Fruit fly (Drosophila melanogaster) whole organism, embryonic: Measurements from ENCODE around the gene CG14676.

Source experiments
- Abd-B ChIP-seq: fragments of 200-800 bp; sonication (Bioruptor generic); optimal IDR thresholded peaks from 2 replicates; lab custom pipeline; 2018; ENCODE audit warnings: missing biosample characterization, mild to moderate bottlenecking, missing genetic modification characterization, moderate library complexity
- Antp ChIP-seq: fragments of 200-800 bp; sonication (Bioruptor generic); optimal IDR thresholded peaks from 3 replicates; lab custom pipeline; 2016; ENCODE audit warnings: missing biosample characterization, missing genetic modification characterization
- Asciz ChIP-seq: fragments of 200-800 bp; sonication (Bioruptor generic); optimal IDR thresholded peaks from 2 replicates; lab custom pipeline; 2017; ENCODE audit warnings: missing biosample characterization, mild to moderate bottlenecking, missing genetic modification characterization, missing genetic modification reagents
- Atf-2 ChIP-seq: fragments of 200-800 bp; sonication (Bioruptor generic); optimal IDR thresholded peaks from 2 replicates; lab custom pipeline; 2016; ENCODE audit warnings: missing biosample characterization, missing genetic modification characterization
- Atf6 ChIP-seq: fragments of 200-800 bp; sonication (Bioruptor generic); IDR thresholded peaks from 2 replicates; pipeline ENCODE4 v1.3.6; 2022; ENCODE audit warnings: missing biosample characterization, missing genetic modification characterization
- Bdp1 ChIP-seq: fragments of 200-800 bp; sonication (Bioruptor generic); optimal IDR thresholded peaks from 3 replicates; lab custom pipeline; 2016; ENCODE audit warnings: missing biosample characterization, missing genetic modification characterization
- CG10366 ChIP-seq: fragments of 200-800 bp; sonication (Bioruptor generic); IDR thresholded peaks from 2 replicates; pipeline ENCODE4 v1.3.6; 2022; ENCODE audit warnings: missing biosample characterization, missing genetic modification characterization
- CG10431 ChIP-seq: fragments of 200-800 bp; sonication (Bioruptor generic); optimal IDR thresholded peaks from 3 replicates; lab custom pipeline; 2018; ENCODE audit warnings: missing biosample characterization, mild to moderate bottlenecking, missing genetic modification characterization
- CG11695 ChIP-seq: fragments of 200-800 bp; sonication (Bioruptor generic); IDR thresholded peaks from 3 replicates; pipeline ENCODE4 v1.3.6; 2022; ENCODE audit warnings: missing biosample characterization, missing genetic modification characterization
- CG13123 ChIP-seq: fragments of 200-800 bp; sonication (Bioruptor generic); optimal IDR thresholded peaks from 2 replicates; lab custom pipeline; 2016; ENCODE audit warnings: missing biosample characterization, missing genetic modification characterization
- CG14441 ChIP-seq: fragments of 200-800 bp; sonication (Bioruptor generic); IDR thresholded peaks from 2 replicates; pipeline ENCODE4 v1.3.6; 2022; ENCODE audit warnings: missing biosample characterization, missing genetic modification characterization
- CG1603 ChIP-seq: fragments of 200-800 bp; sonication (Bioruptor generic); optimal IDR thresholded peaks from 2 replicates; lab custom pipeline; 2019; ENCODE audit warnings: missing biosample characterization, mild to moderate bottlenecking, missing genetic modification characterization, moderate library complexity
- CG17361 ChIP-seq: fragments of 200-800 bp; sonication (Bioruptor generic); IDR thresholded peaks from 3 replicates; pipeline ENCODE4 v1.3.6; 2022; ENCODE audit warnings: missing biosample characterization, missing genetic modification characterization
- CG17802 ChIP-seq: fragments of 200-800 bp; sonication (Bioruptor generic); optimal IDR thresholded peaks from 2 replicates; lab custom pipeline; 2018; ENCODE audit warnings: missing biosample characterization, mild to moderate bottlenecking, missing genetic modification characterization, moderate library complexity
- CG18764 ChIP-seq: fragments of 200-800 bp; sonication (Bioruptor generic); optimal IDR thresholded peaks from 3 replicates; lab custom pipeline; 2016; ENCODE audit warnings: missing biosample characterization, missing genetic modification characterization
- CG2875 ChIP-seq: fragments of 200-800 bp; sonication (Bioruptor generic); optimal IDR thresholded peaks from 2 replicates; lab custom pipeline; 2017; ENCODE audit warnings: missing biosample characterization, mild to moderate bottlenecking, missing genetic modification characterization, missing genetic modification reagents
- CG30431 ChIP-seq: fragments of 200-800 bp; sonication (Bioruptor generic); optimal IDR thresholded peaks from 2 replicates; lab custom pipeline; 2017; ENCODE audit warnings: missing biosample characterization, missing genetic modification characterization
- CG3281 ChIP-seq: fragments of 200-800 bp; sonication (Bioruptor generic); optimal IDR thresholded peaks from 3 replicates; lab custom pipeline; 2017; ENCODE audit warnings: missing biosample characterization, mild to moderate bottlenecking, missing genetic modification characterization
- CG4820 ChIP-seq: fragments of 200-800 bp; sonication (Bioruptor generic); optimal IDR thresholded peaks from 3 replicates; lab custom pipeline; 2016; ENCODE audit warnings: missing biosample characterization, missing genetic modification characterization
- CG8281 ChIP-seq: fragments of 200-800 bp; sonication (Bioruptor generic); optimal IDR thresholded peaks from 2 replicates; lab custom pipeline; 2018; ENCODE audit warnings: missing biosample characterization, mild to moderate bottlenecking, missing genetic modification characterization, moderate library complexity
- CG8290 ChIP-seq, 3 experiments: fragments of 200-800 bp; sonication (Bioruptor generic); optimal IDR thresholded peaks; 2 replicates each; lab custom pipeline; 2016 to 2019; ENCODE audit warnings: missing biosample characterization in 3 of 3, missing genetic modification characterization in 3 of 3, mild to moderate bottlenecking in 2 of 3, moderate library complexity in 1 of 3
- D19A ChIP-seq: fragments of 200-800 bp; optimal IDR thresholded peaks from 3 replicates; lab custom pipeline; 2019; ENCODE audit warnings: missing biosample characterization, mild to moderate bottlenecking, missing genetic modification characterization, moderate library complexity
- Dfd ChIP-seq, 2 experiments: fragments of >200 bp; optimal IDR thresholded peaks; 2 replicates each; lab custom pipeline; 2017; ENCODE audit warnings: missing biosample characterization in 2 of 2, missing genetic modification characterization in 2 of 2
- Hand ChIP-seq: fragments of 200-800 bp; sonication (Bioruptor generic); optimal IDR thresholded peaks from 2 replicates; lab custom pipeline; 2017; ENCODE audit warnings: mild to moderate bottlenecking, missing biosample characterization, missing genetic modification reagents, missing genetic modification characterization
- Myb ChIP-seq: fragments of 200-800 bp; sonication (Bioruptor generic); optimal IDR thresholded peaks from 2 replicates; lab custom pipeline; 2016; ENCODE audit warnings: missing biosample characterization, missing genetic modification characterization
- Nf-YB ChIP-seq: fragments of 200-800 bp; sonication (Bioruptor generic); optimal IDR thresholded peaks from 3 replicates; lab custom pipeline; 2019; ENCODE audit warnings: missing biosample characterization, mild to moderate bottlenecking, missing genetic modification characterization, moderate library complexity
- Trl ChIP-seq, 3 experiments: fragments of >200 bp in 2 of 3; fragments of 200-800 bp in 1 of 3; sonication (Bioruptor generic) in 1 of 3; optimal IDR thresholded peaks; 2 replicates in 1 of 3; 3 replicates in 2 of 3; lab custom pipeline; 2016 to 2017; ENCODE audit warnings: missing biosample characterization in 1 of 3, missing genetic modification characterization in 1 of 3
- Vsx1 ChIP-seq: fragments of 200-800 bp; sonication (Bioruptor generic); optimal IDR thresholded peaks from 2 replicates; lab custom pipeline; 2017; ENCODE audit warnings: missing biosample characterization, mild to moderate bottlenecking, missing genetic modification characterization, missing genetic modification reagents
- Xrp1 ChIP-seq: fragments of 200-800 bp; sonication (Bioruptor generic); IDR thresholded peaks from 2 replicates; pipeline ENCODE4 v1.3.6; 2022; ENCODE audit warnings: missing biosample characterization, missing genetic modification characterization
- amos ChIP-seq: fragments of 200-800 bp; sonication (Bioruptor generic); IDR thresholded peaks from 2 replicates; pipeline ENCODE4 v1.3.6; 2022; ENCODE audit warnings: missing biosample characterization, missing genetic modification characterization; ENCODE audit not compliant: partially characterized antibody
- ara ChIP-seq: fragments of 200-800 bp; sonication (Bioruptor generic); IDR thresholded peaks from 2 replicates; pipeline ENCODE4 v1.3.6; 2022; ENCODE audit warnings: missing biosample characterization, missing genetic modification characterization
- chinmo ChIP-seq: fragments of 200-800 bp; sonication (Bioruptor generic); IDR thresholded peaks from 4 replicates; pipeline ENCODE4 v1.3.6; 2022; ENCODE audit warnings: missing biosample characterization, missing genetic modification characterization; ENCODE audit not compliant: partially characterized antibody
- ci ChIP-seq: fragments of 200-800 bp; sonication (Bioruptor generic); IDR thresholded peaks from 3 replicates; pipeline ENCODE4 v1.3.6; 2022; ENCODE audit warnings: missing biosample characterization, missing genetic modification characterization
- croc ChIP-seq: fragments of 200-800 bp; sonication (Bioruptor generic); conservative IDR thresholded peaks from 3 replicates; pipeline ENCODE4 v1.3.6; 2022; ENCODE audit warnings: missing biosample characterization, missing genetic modification characterization
- emc ChIP-seq: fragments of 200-800 bp; sonication (Bioruptor generic); optimal IDR thresholded peaks from 2 replicates; lab custom pipeline; 2016; ENCODE audit warnings: missing biosample characterization, missing genetic modification characterization
- eve ChIP-seq, 2 experiments: fragments of >200 bp; optimal IDR thresholded peaks; 2 replicates each; lab custom pipeline; 2017; ENCODE audit warnings: missing biosample characterization in 2 of 2, missing genetic modification characterization in 2 of 2
- grau ChIP-seq: fragments of 200-800 bp; optimal IDR thresholded peaks from 3 replicates; lab custom pipeline; 2019; ENCODE audit warnings: missing biosample characterization, mild to moderate bottlenecking, missing genetic modification characterization, moderate library complexity
- grn ChIP-seq: fragments of 200-800 bp; sonication (Bioruptor generic); optimal IDR thresholded peaks from 3 replicates; lab custom pipeline; 2017; ENCODE audit warnings: missing biosample characterization, missing genetic modification characterization
- gsb ChIP-seq: fragments of 200-800 bp; sonication (Bioruptor generic); IDR thresholded peaks from 2 replicates; pipeline ENCODE4 v1.3.6; 2022; ENCODE audit warnings: missing biosample characterization, missing genetic modification characterization
- kah ChIP-seq: fragments of 200-800 bp; sonication (Bioruptor generic); optimal IDR thresholded peaks from 2 replicates; lab custom pipeline; 2018; ENCODE audit warnings: missing biosample characterization, mild to moderate bottlenecking, missing genetic modification characterization
- repo ChIP-seq: fragments of 200-800 bp; sonication (Bioruptor generic); optimal IDR thresholded peaks from 2 replicates; lab custom pipeline; 2016; ENCODE audit warnings: missing biosample characterization, missing genetic modification characterization
- ro ChIP-seq: fragments of 200-800 bp; sonication (Bioruptor generic); IDR thresholded peaks from 2 replicates; pipeline ENCODE4 v1.3.6; 2022; ENCODE audit warnings: missing biosample characterization, missing genetic modification characterization
- schlank ChIP-seq: fragments of 200-800 bp; sonication (Bioruptor generic); optimal IDR thresholded peaks from 2 replicates; lab custom pipeline; 2018; ENCODE audit warnings: missing biosample characterization, mild to moderate bottlenecking, missing genetic modification characterization
- sd ChIP-seq: fragments of 200-800 bp; sonication (Bioruptor generic); optimal IDR thresholded peaks from 3 replicates; lab custom pipeline; 2018; ENCODE audit warnings: missing biosample characterization, mild to moderate bottlenecking, missing genetic modification characterization, moderate library complexity
- seq ChIP-seq: fragments of 200-800 bp; sonication (Bioruptor generic); IDR thresholded peaks from 2 replicates; pipeline ENCODE4 v1.3.6; 2022; ENCODE audit warnings: missing biosample characterization, missing genetic modification characterization
- sima ChIP-seq: fragments of 200-800 bp; sonication (Bioruptor generic); optimal IDR thresholded peaks from 2 replicates; lab custom pipeline; 2016; ENCODE audit warnings: missing biosample characterization, missing genetic modification characterization
- slbo ChIP-seq: fragments of 200-800 bp; sonication (Bioruptor generic); IDR thresholded peaks from 2 replicates; pipeline ENCODE4 v1.3.6; 2022; ENCODE audit warnings: missing biosample characterization, missing genetic modification characterization
- sna ChIP-seq: fragments of 200-800 bp; sonication (Bioruptor generic); IDR thresholded peaks from 2 replicates; pipeline ENCODE4 v1.3.6; 2022; ENCODE audit warnings: missing biosample characterization, missing genetic modification characterization; ENCODE audit not compliant: partially characterized antibody
- tgo ChIP-seq: fragments of 200-800 bp; sonication (Bioruptor generic); IDR thresholded peaks from 3 replicates; pipeline ENCODE4 v1.3.6; 2022; ENCODE audit warnings: missing biosample characterization, missing genetic modification characterization
- tup ChIP-seq: fragments of 200-800 bp; sonication (Bioruptor generic); optimal IDR thresholded peaks from 2 replicates; lab custom pipeline; 2016; ENCODE audit warnings: missing biosample characterization, mild to moderate bottlenecking, missing genetic modification characterization, moderate library complexity
- z ChIP-seq: fragments of 200-800 bp; sonication (Bioruptor generic); IDR thresholded peaks from 3 replicates; pipeline ENCODE4 v1.3.6; 2022; ENCODE audit warnings: missing biosample characterization, missing genetic modification characterization

Gene CG14676

DNA sequence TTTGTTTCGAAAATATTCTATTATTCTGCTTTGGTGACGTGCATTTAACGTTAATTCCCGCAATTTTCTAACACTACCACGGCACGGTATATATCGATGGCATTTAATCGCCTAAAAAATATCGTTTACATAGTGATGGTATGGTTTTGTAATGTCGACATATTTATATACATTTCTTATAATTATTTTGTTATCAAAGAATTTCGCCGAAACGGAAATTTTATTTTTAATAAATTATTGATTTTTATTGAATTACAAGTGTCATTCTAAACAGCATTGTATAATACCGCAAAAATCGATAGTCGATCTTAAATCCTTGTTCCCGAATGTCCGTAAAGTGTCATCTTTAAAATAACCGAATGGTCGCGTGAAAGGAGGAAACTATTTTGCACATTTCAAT lies 22.6 kb upstream of the CG14676 start, which contains the start of the genes Sec20 and dgrn (continued):
- TF ChIP-seq CG2875 (no peak), emc (GFP tag; lab: Kevin White, UChicago) (no peak), Nf-YB (GFP tag; lab: Kevin White, UChicago) (no peak), slbo (GFP tag; lab: Robert Waterston, UW) (peak; percentile 84), seq (GFP tag; lab: Robert Waterston, UW) (no peak), amos (peak; percentile 95), Hand (no peak), tgo (GFP tag; lab: Robert Waterston, UW) (peak; percentile 51), Vsx1 (GFP tag; lab: Kevin White, UChicago) (no peak), schlank (tag; lab: Kevin White, UChicago) (no peak), CG30431 (no peak), Asciz (GFP tag; lab: Kevin White, UChicago) (no peak), CG10431 (no peak), chinmo (GFP tag; lab: Robert Waterston, UW) (peak; percentile 85; the same call in 3 of the 4 replicates), CG1603 (peak; percentile 41), Myb (peak; percentile 64), CG14441 (GFP tag; lab: Robert Waterston, UW) (no peak), sna (peak; percentile 95), repo (GFP tag; lab: Kevin White, UChicago) (no peak), Antp (GFP tag; lab: Kevin White, UChicago) (no peak), CG4820 (GFP tag; lab: Kevin White, UChicago) (peak; percentile 57), gsb (GFP tag; lab: Robert Waterston, UW) (no peak), CG13123 (GFP tag; lab: Kevin White, UChicago) (peak; percentile 48), D19A (peak; percentile 70), Atf6 (GFP tag; lab: Robert Waterston, UW) (no peak), Dfd (GFP tag; optimal IDR thresholded peaks at IDR 0.05; lab: Kevin White, UChicago) (no peak), CG17802 (no peak), ro (GFP tag; lab: Robert Waterston, UW) (no peak), CG8290 (GFP tag; optimal IDR thresholded peaks at IDR 0.05; lab: Kevin White, UChicago) (peak; percentile 69), CG8290 (tag; optimal IDR thresholded peaks at IDR 0.05; lab: Kevin White, UChicago) (no peak), eve (GFP tag; optimal IDR thresholded peaks at IDR 0.05; lab: Kevin White, UChicago) (no peak), Xrp1 (GFP tag; lab: Robert Waterston, UW) (peak; percentile 73), grn (GFP tag; lab: Kevin White, UChicago) (no peak), CG11695 (0 out of 3 replicates have a peak, but pooled peaks have one; percentile 19), CG3281 (GFP tag; lab: Kevin White, UChicago) (peak; percentile 38), Bdp1 (GFP tag; lab: Kevin White, UChicago) (no peak), ci (GFP tag; lab: Robert Waterston, UW) (peak; percentile 39; the same call in 1 of the 3 replicates), grau (peak; percentile 74), CG10366 (GFP tag; lab: Robert Waterston, UW) (peak; percentile 18; the same call in 1 of the 2 replicates), CG17361 (GFP tag; lab: Robert Waterston, UW) (peak; percentile 82), kah (no peak), Trl (optimal IDR thresholded peaks at IDR 0.05; lab: Kevin White, UChicago) (no peak), Trl (GFP tag; optimal IDR thresholded peaks at IDR 0.05; lab: Kevin White, UChicago) (peak; percentile 14), sd (peak; percentile 75), CG8281 (no peak), Atf-2 (no peak), z (no peak), ara (GFP tag; lab: Robert Waterston, UW) (no peak), Abd-B (GFP tag; lab: Kevin White, UChicago) (peak; percentile 60), tup (GFP tag; lab: Kevin White, UChicago) (peak; percentile 37), croc (GFP tag; lab: Robert Waterston, UW) (no peak), CG18764 (GFP tag; lab: Kevin White, UChicago) (peak; percentile 63), sima (no peak)
